Worm (Caenorhabditis elegans): ENCODE measurements around the gene F02A9.7.
A peak's percentile ranks its signal among the peaks of the same experiment; 100 is the strongest.

The F02A9.7 gene

DNA sequence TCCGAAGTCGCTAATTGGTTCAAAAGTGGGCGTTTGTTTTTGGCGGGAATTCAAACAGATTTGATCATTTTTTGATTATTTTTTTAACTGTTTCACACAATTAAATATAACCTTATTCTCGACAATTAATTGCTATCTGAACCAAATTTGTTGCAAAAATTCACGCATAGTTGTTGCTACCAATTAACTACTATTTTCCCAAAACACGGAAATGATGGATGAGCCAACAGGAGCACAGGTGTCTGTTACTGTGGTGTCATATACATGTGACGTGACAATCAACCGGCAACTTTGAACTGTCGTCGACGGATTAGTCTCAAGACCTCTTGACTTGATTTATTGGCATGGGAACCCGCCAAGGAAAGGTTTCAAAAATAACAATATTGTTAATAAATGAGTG, 2.7 kb downstream of the F02A9.7 start:
- TF ChIP-seq hpl-2 (GFP tag; optimal IDR thresholded peaks at IDR 0.05) (no peak), nhr-11 (tag; optimal IDR thresholded peaks at IDR 0.05) (no peak), unc-130 (tag; optimal IDR thresholded peaks at IDR 0.05) (no peak), nhr-71 (tag; optimal IDR thresholded peaks at IDR 0.05) (no peak), ceh-88 (GFP tag; IDR thresholded peaks at IDR 0.05) (no peak), unc-86 (tag; optimal IDR thresholded peaks at IDR 0.05) (no peak), isw-1 (GFP tag; IDR thresholded peaks at IDR 0.05) (no peak), lin-39 (tag; optimal IDR thresholded peaks at IDR 0.05) (no peak)

DNA sequence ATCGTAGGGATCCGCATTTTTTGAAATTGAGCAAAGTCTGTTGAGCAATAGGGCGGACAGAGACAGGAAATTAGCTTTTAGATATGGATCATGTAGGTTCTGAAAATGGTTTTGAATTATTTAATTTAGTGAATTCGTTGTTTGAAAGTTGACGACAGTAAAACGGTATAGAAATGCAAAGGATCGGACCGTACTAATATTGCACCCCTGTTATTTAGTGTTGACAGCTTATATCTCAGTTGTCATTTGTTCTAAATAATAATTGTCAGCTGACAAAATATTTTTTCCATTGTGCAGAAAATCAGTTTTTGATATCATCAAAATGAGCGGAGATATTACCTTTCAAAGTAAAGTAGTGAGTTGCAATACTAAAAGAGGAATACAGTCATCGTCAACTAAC, 4.1 kb downstream of the F02A9.7 start, which contains the start of gene lin-12:
TSS of gene lin-12 (minus strand) at position 101 of the 400 bp plus-strand sequence.
- TF ChIP-seq efl-1 (optimal IDR thresholded peaks at IDR 0.05) (no peak), efl-1 (GFP tag; optimal IDR thresholded peaks at IDR 0.05 in 1 of 2) (peak in 1 of 2 experiments; percentile 64), Y116A8C.19 (tag; optimal IDR thresholded peaks at IDR 0.05; ENCODE audit: borderline replicate concordance) (no peak)

DNA sequence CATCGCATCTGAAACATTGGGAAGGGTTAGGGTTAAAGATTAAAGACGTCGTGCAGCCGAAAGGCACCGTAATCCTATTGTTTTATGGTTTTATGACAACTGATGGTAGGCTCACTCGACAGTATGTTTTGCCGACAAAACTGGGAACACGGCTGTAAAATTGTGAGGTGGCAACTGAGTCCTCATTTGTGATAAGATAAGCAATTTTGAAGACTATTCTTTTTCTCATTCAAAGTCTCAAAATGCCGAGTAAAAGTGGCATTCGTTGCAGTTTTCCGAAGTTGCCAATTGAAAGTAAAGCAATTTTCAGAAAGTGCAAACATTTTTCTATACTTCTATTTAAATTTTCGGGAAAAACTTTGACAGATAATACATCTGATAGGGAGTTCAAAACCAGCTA, 5.7 kb downstream of the F02A9.7 start:
- no peak for TF ChIP-seq nhr-12 (tag; optimal IDR thresholded peaks at IDR 0.05)
- no peak for TF ChIP-seq pag-3 (tag; optimal IDR thresholded peaks at IDR 0.05; ENCODE audit: borderline replicate concordance, insufficient read depth)
- no peak for TF ChIP-seq C04F5.9 (tag; optimal IDR thresholded peaks at IDR 0.05)
- TF ChIP-seq blmp-1 (tag; optimal IDR thresholded peaks at IDR 0.05), result no peak
- no peak for TF ChIP-seq lsy-2 (tag; optimal IDR thresholded peaks at IDR 0.05)
- no peak for TF ChIP-seq nhr-20 (tag; optimal IDR thresholded peaks at IDR 0.05)
- no peak for TF ChIP-seq zag-1 (tag; optimal IDR thresholded peaks at IDR 0.05)
- TF ChIP-seq aha-1 (tag; optimal IDR thresholded peaks at IDR 0.05), result no peak
- no peak for TF ChIP-seq sup-37 (GFP tag; optimal IDR thresholded peaks at IDR 0.05)
- TF ChIP-seq snpc-4 (tag; optimal IDR thresholded peaks at IDR 0.05), result no peak
- no peak for TF ChIP-seq lin-14 (GFP tag; optimal IDR thresholded peaks at IDR 0.05)

DNA sequence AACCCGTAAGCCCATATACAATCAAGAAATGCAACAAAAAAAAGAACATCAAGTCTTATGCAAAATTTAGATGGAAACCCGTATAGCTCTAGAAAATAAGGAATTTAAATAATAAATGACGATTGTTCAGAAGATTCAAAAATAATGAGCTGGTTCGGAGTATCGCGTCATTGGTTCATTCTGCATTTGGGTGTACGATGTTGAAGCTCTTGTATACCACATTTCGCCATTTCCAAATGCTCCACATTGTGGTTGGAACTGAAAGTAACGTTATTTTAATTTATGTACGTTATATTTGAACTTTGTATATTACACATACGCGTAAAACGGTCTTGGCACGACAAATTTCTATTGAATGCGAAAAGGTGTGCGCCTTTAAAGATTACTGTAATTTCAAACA, 15.2 kb downstream of the F02A9.7 start:
- TF ChIP-seq nhr-71 (tag; optimal IDR thresholded peaks at IDR 0.05), result peak; percentile 56
- no peak for TF ChIP-seq ceh-82 (tag; optimal IDR thresholded peaks at IDR 0.05)
- TF ChIP-seq nhr-19 (GFP tag; conservative IDR thresholded peaks at IDR 0.05), result 0 out of 2 replicates have a peak, but pooled peaks have one; percentile 10
- TF ChIP-seq ama-1 (optimal IDR thresholded peaks at IDR 0.05), result no peak
- no peak for TF ChIP-seq pqm-1 (tag; optimal IDR thresholded peaks at IDR 0.05)
- peak; percentile 72 for TF ChIP-seq aly-2 (tag; optimal IDR thresholded peaks at IDR 0.05)
- TF ChIP-seq mep-1 (tag; optimal IDR thresholded peaks at IDR 0.05), result peak; percentile 27

DNA sequence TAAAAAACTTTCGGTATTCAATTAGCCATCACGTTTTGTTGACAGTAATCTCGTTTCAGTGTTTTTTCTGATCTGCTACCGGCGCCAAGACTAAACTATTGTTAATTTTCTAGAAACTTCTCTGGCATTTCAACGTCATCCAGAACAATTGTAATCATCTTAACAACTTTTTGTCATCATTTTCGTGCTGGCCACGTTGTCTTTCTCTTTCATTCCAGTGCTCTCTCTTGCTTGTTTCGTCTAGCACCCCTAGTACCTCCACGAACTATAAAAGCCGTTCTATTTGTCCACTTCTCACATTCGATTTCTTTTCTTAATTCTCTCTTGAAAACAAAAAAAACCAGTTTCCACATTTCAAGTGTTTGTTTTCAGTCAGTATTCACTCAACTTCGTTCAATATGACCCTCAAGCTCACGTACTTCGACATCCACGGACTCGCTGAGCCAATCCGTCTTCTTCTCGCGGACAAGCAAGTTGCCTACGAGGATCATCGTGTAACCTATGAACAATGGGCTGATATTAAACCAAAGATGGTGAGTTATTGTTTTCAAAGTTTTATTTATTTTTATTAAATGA, 16.4 kb downstream of the F02A9.7 start, which contains the start of gene gst-1:
TSS of gene gst-1 (plus strand) at position 373 of the 576 bp plus-strand sequence.
- TF ChIP-seq lin-35 (GFP tag; optimal IDR thresholded peaks at IDR 0.05), result peak in 1 of 2 experiments; percentile 33
- TF ChIP-seq skn-1 (tag; optimal IDR thresholded peaks at IDR 0.05), result peak; percentile 97
- TF ChIP-seq dsc-1 (tag; optimal IDR thresholded peaks at IDR 0.05), result no peak
- TF ChIP-seq C34B4.2 (tag; optimal IDR thresholded peaks at IDR 0.05), result no peak
- no peak for TF ChIP-seq ceh-88 (GFP tag; IDR thresholded peaks at IDR 0.05)
- peak in 1 of 2 experiments; percentile 22 for TF ChIP-seq mdl-1 (tag; optimal IDR thresholded peaks at IDR 0.05)
- no peak for TF ChIP-seq egl-27 (tag; optimal IDR thresholded peaks at IDR 0.05)
- TF ChIP-seq nhr-20 (tag; optimal IDR thresholded peaks at IDR 0.05), result peak; percentile 67
- peak; percentile 0 for TF ChIP-seq rnt-1 (tag; optimal IDR thresholded peaks at IDR 0.05)
- peak; percentile 28 for TF ChIP-seq snu-23 (GFP tag; optimal IDR thresholded peaks at IDR 0.05)
- TF ChIP-seq blmp-1 (tag; optimal IDR thresholded peaks at IDR 0.05), result no peak
- peak; percentile 31 for TF ChIP-seq lin-14 (GFP tag; optimal IDR thresholded peaks at IDR 0.05)
- TF ChIP-seq nhr-71 (tag; optimal IDR thresholded peaks at IDR 0.05), result peak; percentile 38
- peak; percentile 10 for TF ChIP-seq swsn-7 (tag; optimal IDR thresholded peaks at IDR 0.05)
- peak; percentile 46 for TF ChIP-seq elt-2 (tag; optimal IDR thresholded peaks at IDR 0.05)
- peak in 1 of 2 experiments; percentile 10 for TF ChIP-seq efl-1 (optimal IDR thresholded peaks at IDR 0.05)
- peak in 1 of 2 experiments; percentile 56 for TF ChIP-seq efl-1 (GFP tag; optimal IDR thresholded peaks at IDR 0.05 in 1 of 2)
